Worm (Caenorhabditis elegans): ENCODE measurements around the gene col-128.

The col-128 gene

DNA sequence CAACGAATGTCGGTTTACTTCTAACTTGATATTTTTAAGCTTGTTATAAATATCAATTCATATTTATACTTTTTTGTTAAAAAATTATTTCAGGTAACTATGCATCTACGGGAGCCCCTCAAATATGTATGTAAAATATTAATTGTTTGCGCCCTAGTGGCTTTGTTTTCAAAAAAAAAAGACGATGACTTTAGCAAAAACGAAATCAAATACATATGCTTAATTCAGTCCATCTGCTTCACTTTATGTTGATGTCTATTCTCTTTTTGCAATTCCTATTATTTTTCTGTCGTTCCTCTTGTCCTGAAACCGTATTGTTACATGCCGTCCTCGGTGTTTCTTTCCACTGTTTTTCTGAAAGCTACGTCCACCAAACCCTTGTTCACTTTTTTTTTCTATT, 18.0 kb upstream of the col-128 start:
- TF ChIP-seq blmp-1 (tag; optimal IDR thresholded peaks at IDR 0.05): no peak
- TF ChIP-seq lin-32 (GFP tag; optimal IDR thresholded peaks at IDR 0.05): no peak
- TF ChIP-seq nhr-28 (tag; optimal IDR thresholded peaks at IDR 0.05): no peak
- TF ChIP-seq ceh-83 (GFP tag; optimal IDR thresholded peaks at IDR 0.05): no peak
- TF ChIP-seq drap-1 (GFP tag; optimal IDR thresholded peaks at IDR 0.05): no peak
- TF ChIP-seq hlh-1 (tag; optimal IDR thresholded peaks at IDR 0.05): no peak
- TF ChIP-seq ztf-11 (tag; optimal IDR thresholded peaks at IDR 0.05): no peak
- no peak for TF ChIP-seq pha-4 (tag; optimal IDR thresholded peaks at IDR 0.05)
- TF ChIP-seq cnd-1 (tag; optimal IDR thresholded peaks at IDR 0.05): no peak
- TF ChIP-seq lin-13 (tag; optimal IDR thresholded peaks at IDR 0.05): no peak
- no peak for TF ChIP-seq tbx-8 (GFP tag; optimal IDR thresholded peaks at IDR 0.05)
- TF ChIP-seq nhr-237 (tag; optimal IDR thresholded peaks at IDR 0.05): no peak
- no peak for TF ChIP-seq lsy-2 (tag; optimal IDR thresholded peaks at IDR 0.05)
- TF ChIP-seq elt-1 (tag; optimal IDR thresholded peaks at IDR 0.05; ENCODE audit: borderline replicate concordance, insufficient read depth): no peak
- TF ChIP-seq ham-2 (GFP tag; optimal IDR thresholded peaks at IDR 0.05): no peak
- no peak for TF ChIP-seq bed-3 (GFP tag; optimal IDR thresholded peaks at IDR 0.05)
- TF ChIP-seq unc-62 (GFP tag; optimal IDR thresholded peaks at IDR 0.05): no peak
- no peak for TF ChIP-seq mab-5 (tag; optimal IDR thresholded peaks at IDR 0.05)
- TF ChIP-seq snpc-4 (tag; optimal IDR thresholded peaks at IDR 0.05): no peak
- no peak for TF ChIP-seq nhr-2 (tag; optimal IDR thresholded peaks at IDR 0.05)

ce11 chrIV:11568249-11568940, 16.6 kb upstream of the col-128 start:
- TF ChIP-seq nhr-28 (tag; optimal IDR thresholded peaks at IDR 0.05) (no peak), ham-2 (GFP tag; optimal IDR thresholded peaks at IDR 0.05) (peak; percentile 26), pha-4 (tag; optimal IDR thresholded peaks at IDR 0.05) (peak; percentile 82)

- TF ChIP-seq unc-39 (tag; optimal IDR thresholded peaks at IDR 0.05) (no peak), unc-120 (tag; optimal IDR thresholded peaks at IDR 0.05; ENCODE audit: poor library complexity, severe bottlenecking) (peak; percentile 23), lin-32 (GFP tag; optimal IDR thresholded peaks at IDR 0.05) (no peak), sem-2 (GFP tag; optimal IDR thresholded peaks at IDR 0.05) (no peak), drap-1 (GFP tag; optimal IDR thresholded peaks at IDR 0.05) (no peak), elt-3 (tag; optimal IDR thresholded peaks at IDR 0.05) (no peak), hlh-1 (tag; optimal IDR thresholded peaks at IDR 0.05) (peak; percentile 96), lin-13 (tag; optimal IDR thresholded peaks at IDR 0.05) (peak; percentile 64), mls-2 (tag; optimal IDR thresholded peaks at IDR 0.05) (no peak), sptf-1 (tag; optimal IDR thresholded peaks at IDR 0.05) (no peak), flh-1 (GFP tag; optimal IDR thresholded peaks at IDR 0.05) (no peak), nhr-237 (tag; optimal IDR thresholded peaks at IDR 0.05) (peak; percentile 72), unc-62 (GFP tag; optimal IDR thresholded peaks at IDR 0.05) (no peak), blmp-1 (tag; optimal IDR thresholded peaks at IDR 0.05) (no peak), nhr-12 (tag; optimal IDR thresholded peaks at IDR 0.05) (no peak), M03D4.4 (tag; optimal IDR thresholded peaks at IDR 0.05) (peak; percentile 24), pha-4 (tag; optimal IDR thresholded peaks at IDR 0.05) (peak; percentile 84), nhr-2 (tag; optimal IDR thresholded peaks at IDR 0.05) (peak; percentile 9), ces-1 (GFP tag; optimal IDR thresholded peaks at IDR 0.05) (peak; percentile 61), elt-1 (tag; optimal IDR thresholded peaks at IDR 0.05; ENCODE audit: borderline replicate concordance, insufficient read depth) (no peak), zip-8 (tag; optimal IDR thresholded peaks at IDR 0.05) (no peak), mab-5 (tag; optimal IDR thresholded peaks at IDR 0.05) (no peak), snpc-4 (tag; optimal IDR thresholded peaks at IDR 0.05) (no peak), nhr-76 (tag; optimal IDR thresholded peaks at IDR 0.05) (no peak), lsy-2 (tag; optimal IDR thresholded peaks at IDR 0.05) (peak; percentile 99), mep-1 (tag; optimal IDR thresholded peaks at IDR 0.05) (peak; percentile 82), cnd-1 (tag; optimal IDR thresholded peaks at IDR 0.05) (peak; percentile 41), nhr-28 (tag; optimal IDR thresholded peaks at IDR 0.05) (no peak), tbx-8 (GFP tag; optimal IDR thresholded peaks at IDR 0.05) (no peak)
Observed at ce11 chrIV:11566146-11566545, 14.4 kb upstream of the col-128 start, which contains the start of gene sec-24.1. sec-24.1 (minus strand) TSS chrIV:11566194.

- no peak for TF ChIP-seq nhr-76 (tag; optimal IDR thresholded peaks at IDR 0.05)
- no peak for TF ChIP-seq ztf-11 (tag; optimal IDR thresholded peaks at IDR 0.05)
- TF ChIP-seq lin-32 (GFP tag; optimal IDR thresholded peaks at IDR 0.05): no peak
- TF ChIP-seq nhr-28 (tag; optimal IDR thresholded peaks at IDR 0.05): no peak
- no peak for TF ChIP-seq nhr-12 (tag; optimal IDR thresholded peaks at IDR 0.05)
- TF ChIP-seq blmp-1 (tag; optimal IDR thresholded peaks at IDR 0.05): no peak
- TF ChIP-seq tbx-8 (GFP tag; optimal IDR thresholded peaks at IDR 0.05): no peak
- TF ChIP-seq lin-13 (tag; optimal IDR thresholded peaks at IDR 0.05): no peak
- no peak for TF ChIP-seq mls-2 (tag; optimal IDR thresholded peaks at IDR 0.05)
- TF ChIP-seq zip-8 (tag; optimal IDR thresholded peaks at IDR 0.05): no peak
Observed at ce11 chrIV:11565022-11565421, 13.3 kb upstream of the col-128 start.

All from whole organism, mixed stage, embryonic.